Fruit fly (Drosophila melanogaster) whole organism, embryonic: ENCODE measurements around the gene Dis3.

Experiments
- B-H2 ChIP-seq: fragments of 200-800 bp; sonication (Bioruptor generic); optimal IDR thresholded peaks from 2 replicates; lab custom pipeline; 2018; ENCODE audit warnings: missing biosample characterization, mild to moderate bottlenecking, missing genetic modification characterization
- CG12071 ChIP-seq: fragments of 200-800 bp; sonication (Bioruptor generic); optimal IDR thresholded peaks from 3 replicates; lab custom pipeline; 2018; ENCODE audit warnings: missing biosample characterization, mild to moderate bottlenecking, missing genetic modification characterization
- CG12155 ChIP-seq: fragments of 200-800 bp; sonication (Bioruptor generic); optimal IDR thresholded peaks from 3 replicates; lab custom pipeline; 2016; ENCODE audit warnings: missing biosample characterization, missing genetic modification characterization
- CG14441 ChIP-seq: fragments of 200-800 bp; sonication (Bioruptor generic); IDR thresholded peaks from 2 replicates; pipeline ENCODE4 v1.3.6; 2022; ENCODE audit warnings: missing biosample characterization, missing genetic modification characterization
- CG15601 ChIP-seq: fragments of 200-800 bp; sonication (Bioruptor generic); optimal IDR thresholded peaks from 3 replicates; lab custom pipeline; 2019; ENCODE audit warnings: missing biosample characterization, mild to moderate bottlenecking, missing genetic modification characterization, moderate library complexity
- CG15696 ChIP-seq: fragments of 200-800 bp; sonication (Bioruptor generic); optimal IDR thresholded peaks from 2 replicates; lab custom pipeline; 2019; ENCODE audit warnings: missing biosample characterization, mild to moderate bottlenecking, missing genetic modification characterization, moderate library complexity
- CG2712 ChIP-seq: fragments of 200-800 bp; optimal IDR thresholded peaks from 3 replicates; lab custom pipeline; 2019; ENCODE audit warnings: missing biosample characterization, mild to moderate bottlenecking, missing genetic modification characterization, moderate library complexity
- CG30403 ChIP-seq: fragments of 200-800 bp; sonication (Bioruptor generic); optimal IDR thresholded peaks from 3 replicates; lab custom pipeline; 2016; ENCODE audit warnings: missing biosample characterization, missing genetic modification characterization
- CG34422 ChIP-seq: fragments of 200-800 bp; sonication (Bioruptor generic); IDR thresholded peaks from 3 replicates; pipeline ENCODE4 v1.3.6; 2022; ENCODE audit warnings: missing biosample characterization, missing genetic modification characterization
- CG4282 ChIP-seq: fragments of 200-800 bp; sonication (Bioruptor generic); optimal IDR thresholded peaks from 2 replicates; lab custom pipeline; 2016; ENCODE audit warnings: missing biosample characterization, missing genetic modification characterization
- CG5180 ChIP-seq: fragments of 200-800 bp; sonication (Bioruptor generic); optimal IDR thresholded peaks from 3 replicates; lab custom pipeline; 2017; ENCODE audit warnings: missing biosample characterization, missing genetic modification characterization, mild to moderate bottlenecking, moderate library complexity, missing genetic modification reagents
- CG5953 ChIP-seq: fragments of 200-800 bp; sonication (Bioruptor generic); IDR thresholded peaks from 2 replicates; pipeline ENCODE4 v1.3.6; 2022; ENCODE audit warnings: missing biosample characterization, missing genetic modification characterization
- CG7271 ChIP-seq: fragments of 200-800 bp; sonication (Bioruptor generic); optimal IDR thresholded peaks from 2 replicates; lab custom pipeline; 2018; ENCODE audit warnings: missing biosample characterization, mild to moderate bottlenecking, missing genetic modification characterization, moderate library complexity
- CG7745 ChIP-seq: fragments of 200-800 bp; sonication (Bioruptor generic); optimal IDR thresholded peaks from 2 replicates; lab custom pipeline; 2018; ENCODE audit warnings: missing biosample characterization, mild to moderate bottlenecking, missing genetic modification characterization, moderate library complexity
- CG8924 ChIP-seq: fragments of 200-800 bp; optimal IDR thresholded peaks from 3 replicates; lab custom pipeline; 2019; ENCODE audit warnings: missing biosample characterization, mild to moderate bottlenecking, missing genetic modification characterization, moderate library complexity
- CG9876 ChIP-seq: fragments of 200-800 bp; sonication (Bioruptor generic); optimal IDR thresholded peaks from 2 replicates; lab custom pipeline; 2016; ENCODE audit warnings: missing biosample characterization, missing genetic modification characterization
- Dad ChIP-seq: fragments of 200-800 bp; sonication (Bioruptor generic); optimal IDR thresholded peaks from 3 replicates; lab custom pipeline; 2016; ENCODE audit warnings: missing biosample characterization, missing genetic modification characterization
- Dek ChIP-seq: fragments of 200-800 bp; sonication (Bioruptor generic); optimal IDR thresholded peaks from 3 replicates; lab custom pipeline; 2019; ENCODE audit warnings: missing biosample characterization, mild to moderate bottlenecking, missing genetic modification characterization, moderate library complexity
- Eip74EF ChIP-seq, 2 experiments: fragments of 200-800 bp in 1 of 2; fragments of >200 bp in 1 of 2; sonication (Bioruptor generic) in 1 of 2; optimal IDR thresholded peaks; 2 replicates each; lab custom pipeline; 2017 to 2019; ENCODE audit warnings: missing biosample characterization in 2 of 2, missing genetic modification characterization in 2 of 2, mild to moderate bottlenecking in 1 of 2, moderate library complexity in 1 of 2
- HLH4C ChIP-seq: fragments of 200-800 bp; sonication (Bioruptor generic); IDR thresholded peaks from 3 replicates; pipeline ENCODE4 v1.3.6; 2022; ENCODE audit warnings: missing biosample characterization, missing genetic modification characterization; ENCODE audit not compliant: partially characterized antibody
- Hr3 ChIP-seq: fragments of 200-800 bp; sonication (Bioruptor generic); optimal IDR thresholded peaks from 3 replicates; lab custom pipeline; 2016; ENCODE audit warnings: missing biosample characterization, missing genetic modification characterization
- Hr51 ChIP-seq, 2 experiments: fragments of 200-800 bp; sonication (Bioruptor generic); optimal IDR thresholded peaks; 2 replicates in 1 of 2; 3 replicates in 1 of 2; lab custom pipeline; 2016 to 2018; ENCODE audit warnings: missing biosample characterization in 2 of 2, missing genetic modification characterization in 2 of 2, mild to moderate bottlenecking in 1 of 2, moderate library complexity in 1 of 2
- Hsf ChIP-seq: fragments of 200-800 bp; sonication (Bioruptor generic); optimal IDR thresholded peaks from 3 replicates; lab custom pipeline; 2016; ENCODE audit warnings: missing biosample characterization, missing genetic modification characterization
- Kr ChIP-seq: fragments of 200-800 bp; sonication (Bioruptor generic); optimal IDR thresholded peaks from 2 replicates; lab custom pipeline; 2017; ENCODE audit warnings: missing biosample characterization, mild to moderate bottlenecking, missing genetic modification characterization
- Nf-YB ChIP-seq: fragments of 200-800 bp; sonication (Bioruptor generic); optimal IDR thresholded peaks from 3 replicates; lab custom pipeline; 2019; ENCODE audit warnings: missing biosample characterization, mild to moderate bottlenecking, missing genetic modification characterization, moderate library complexity
- Nf-YC ChIP-seq: fragments of 200-800 bp; optimal IDR thresholded peaks from 3 replicates; lab custom pipeline; 2019; ENCODE audit warnings: missing biosample characterization, mild to moderate bottlenecking, missing genetic modification characterization, moderate library complexity
- Optix ChIP-seq: fragments of 200-800 bp; sonication (Bioruptor generic); IDR thresholded peaks from 3 replicates; pipeline ENCODE4 v1.3.6; 2022; ENCODE audit warnings: missing biosample characterization, missing genetic modification characterization
- Sox100B ChIP-seq: fragments of 200-800 bp; sonication (Bioruptor generic); optimal IDR thresholded peaks from 3 replicates; lab custom pipeline; 2018; ENCODE audit warnings: missing biosample characterization, mild to moderate bottlenecking, missing genetic modification characterization
- amos ChIP-seq: fragments of 200-800 bp; sonication (Bioruptor generic); IDR thresholded peaks from 2 replicates; pipeline ENCODE4 v1.3.6; 2022; ENCODE audit warnings: missing biosample characterization, missing genetic modification characterization; ENCODE audit not compliant: partially characterized antibody
- aop ChIP-seq: fragments of 200-800 bp; sonication (Bioruptor generic); IDR thresholded peaks from 2 replicates; pipeline ENCODE4 v1.3.6; 2022; ENCODE audit warnings: missing biosample characterization, missing genetic modification characterization
- bigmax ChIP-seq: fragments of 200-800 bp; sonication (Bioruptor generic); optimal IDR thresholded peaks from 2 replicates; lab custom pipeline; 2018; ENCODE audit warnings: missing biosample characterization, mild to moderate bottlenecking, missing genetic modification characterization
- btn ChIP-seq: fragments of 200-800 bp; sonication (Bioruptor generic); optimal IDR thresholded peaks from 2 replicates; lab custom pipeline; 2016; ENCODE audit warnings: missing biosample characterization, missing genetic modification characterization
- caup ChIP-seq: fragments of 200-800 bp; sonication (Bioruptor generic); optimal IDR thresholded peaks from 3 replicates; lab custom pipeline; 2017; ENCODE audit warnings: missing biosample characterization, mild to moderate bottlenecking, missing genetic modification characterization, moderate library complexity; ENCODE audit not compliant: severe bottlenecking
- chif ChIP-seq, 2 experiments: fragments of 200-800 bp; sonication (Bioruptor generic); optimal IDR thresholded peaks; 3 replicates each; lab custom pipeline; 2016; ENCODE audit warnings: missing biosample characterization in 2 of 2, missing genetic modification characterization in 2 of 2
- crc ChIP-seq: fragments of 200-800 bp; sonication (Bioruptor generic); optimal IDR thresholded peaks from 2 replicates; lab custom pipeline; 2016; ENCODE audit warnings: missing biosample characterization, missing genetic modification characterization
- crp ChIP-seq, 2 experiments: fragments of 200-800 bp; sonication (Bioruptor generic); optimal IDR thresholded peaks; 2 replicates in 1 of 2; 3 replicates in 1 of 2; lab custom pipeline; 2017; ENCODE audit warnings: missing biosample characterization in 2 of 2, missing genetic modification characterization in 2 of 2, mild to moderate bottlenecking in 1 of 2, moderate library complexity in 1 of 2
- eyg ChIP-seq: fragments of 200-800 bp; sonication (Bioruptor generic); optimal IDR thresholded peaks from 3 replicates; lab custom pipeline; 2016; ENCODE audit warnings: missing biosample characterization, missing genetic modification characterization
- ftz-f1 ChIP-seq: fragments of 200-800 bp; sonication (Bioruptor generic); optimal IDR thresholded peaks from 2 replicates; lab custom pipeline; 2016; ENCODE audit warnings: missing biosample characterization, missing genetic modification characterization
- gsb ChIP-seq: fragments of 200-800 bp; sonication (Bioruptor generic); IDR thresholded peaks from 2 replicates; pipeline ENCODE4 v1.3.6; 2022; ENCODE audit warnings: missing biosample characterization, missing genetic modification characterization
- ham ChIP-seq: fragments of 200-800 bp; sonication (Bioruptor generic); IDR thresholded peaks from 2 replicates; pipeline ENCODE4 v1.3.6; 2022; ENCODE audit warnings: missing biosample characterization, missing genetic modification characterization
- jing ChIP-seq: fragments of 200-800 bp; sonication (Bioruptor generic); optimal IDR thresholded peaks from 2 replicates; lab custom pipeline; 2018; ENCODE audit warnings: missing biosample characterization, mild to moderate bottlenecking, missing genetic modification characterization
- klu ChIP-seq: fragments of 200-800 bp; sonication (Bioruptor generic); IDR thresholded peaks from 2 replicates; pipeline ENCODE4 v1.3.6; 2022; ENCODE audit warnings: missing biosample characterization, missing genetic modification characterization
- phol ChIP-seq: fragments of 200-800 bp; sonication (Bioruptor generic); optimal IDR thresholded peaks from 3 replicates; lab custom pipeline; 2018; ENCODE audit warnings: missing biosample characterization, mild to moderate bottlenecking, missing genetic modification characterization, moderate library complexity
- ranshi ChIP-seq: fragments of 200-800 bp; sonication (Bioruptor generic); IDR thresholded peaks from 2 replicates; pipeline ENCODE4 v1.3.6; 2022; ENCODE audit warnings: missing biosample characterization, missing genetic modification characterization
- sd ChIP-seq: fragments of 200-800 bp; sonication (Bioruptor generic); optimal IDR thresholded peaks from 3 replicates; lab custom pipeline; 2018; ENCODE audit warnings: missing biosample characterization, mild to moderate bottlenecking, missing genetic modification characterization, moderate library complexity
- shn ChIP-seq: fragments of 200-800 bp; sonication (Bioruptor generic); optimal IDR thresholded peaks from 3 replicates; lab custom pipeline; 2016; ENCODE audit warnings: missing biosample characterization, missing genetic modification characterization
- trem ChIP-seq: fragments of 200-800 bp; optimal IDR thresholded peaks from 3 replicates; lab custom pipeline; 2019; ENCODE audit warnings: missing biosample characterization, mild to moderate bottlenecking, missing genetic modification characterization, moderate library complexity
- wdn ChIP-seq: fragments of 200-800 bp; sonication (Bioruptor generic); IDR thresholded peaks from 2 replicates; pipeline ENCODE4 v1.3.6; 2022; ENCODE audit warnings: missing biosample characterization, missing genetic modification characterization

The Dis3 gene

DNA sequence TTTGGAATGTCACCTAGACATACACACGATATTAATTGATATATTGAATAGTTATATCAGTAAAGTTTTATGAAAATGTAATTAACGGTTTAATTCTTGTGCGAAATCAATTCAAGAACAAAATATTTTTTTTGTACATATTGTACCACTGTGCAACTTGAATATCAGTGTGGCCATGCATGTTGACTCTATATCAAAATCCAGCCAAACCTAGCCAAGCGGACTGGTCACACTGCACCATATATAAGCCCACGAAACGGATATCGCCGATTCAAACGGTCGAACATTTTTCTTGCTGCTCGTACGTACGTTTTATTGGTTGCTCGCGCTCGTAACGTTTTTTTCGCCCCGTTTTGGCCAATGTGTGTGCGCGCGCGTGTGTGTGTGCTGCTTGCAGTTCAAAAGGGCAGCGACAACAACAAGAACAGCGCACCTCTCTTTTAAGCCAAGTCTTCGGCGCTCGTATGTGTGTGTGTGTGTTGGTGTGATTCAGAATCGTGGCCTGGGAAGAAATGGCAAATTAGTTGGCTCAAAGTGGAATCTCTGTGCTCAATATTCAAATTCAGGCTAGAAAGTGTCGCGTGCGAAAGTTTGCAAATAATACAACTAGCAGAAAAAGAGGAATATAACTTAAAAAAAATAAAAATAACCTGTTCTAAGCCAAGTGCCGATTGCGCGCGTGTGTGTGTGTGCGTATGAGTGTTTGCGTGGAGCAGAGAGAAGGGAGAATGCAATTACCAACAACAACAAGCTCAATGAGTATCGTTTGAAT, 38.3 kb upstream of the Dis3 start, which contains the start of gene crb (continued):
- peak; percentile 59; the same call in 1 of the 2 replicates for TF ChIP-seq ranshi (GFP tag; lab: Robert Waterston, UW)
- TF ChIP-seq CG15696 (tag; lab: Kevin White, UChicago): peak; percentile 4
- TF ChIP-seq CG5953 (GFP tag; lab: Robert Waterston, UW): 0 out of 2 replicates have a peak, but pooled peaks have one; percentile 32
- TF ChIP-seq CG5180: peak; percentile 54
- peak; percentile 34 for TF ChIP-seq shn (GFP tag; lab: Kevin White, UChicago)
- no peak for TF ChIP-seq btn
- TF ChIP-seq eyg (GFP tag; lab: Kevin White, UChicago): peak; percentile 2
- TF ChIP-seq Nf-YC: peak; percentile 49
- no peak for TF ChIP-seq Kr (GFP tag; lab: Kevin White, UChicago)
- TF ChIP-seq crp (GFP tag; optimal IDR thresholded peaks at IDR 0.05; lab: Kevin White, UChicago): peak in 1 of 2 experiments; percentile 16
- no peak for TF ChIP-seq CG9876 (GFP tag; lab: Kevin White, UChicago)
- peak; percentile 40; the same call in 1 of the 2 replicates for TF ChIP-seq CG14441 (GFP tag; lab: Robert Waterston, UW)
- TF ChIP-seq CG12155 (GFP tag; lab: Kevin White, UChicago): peak; percentile 28
- peak; percentile 63 for TF ChIP-seq amos
- TF ChIP-seq trem: peak; percentile 52
- TF ChIP-seq Hsf (GFP tag; lab: Kevin White, UChicago): peak; percentile 50
- peak; percentile 54 for TF ChIP-seq CG30403 (GFP tag; lab: Kevin White, UChicago)
- no peak for TF ChIP-seq CG7745 (tag; lab: Kevin White, UChicago)
- TF ChIP-seq chif (GFP tag; optimal IDR thresholded peaks at IDR 0.05; lab: Kevin White, UChicago): peak; percentile 14 to 32
- peak; percentile 94 for TF ChIP-seq CG4282
- TF ChIP-seq Eip74EF (GFP tag; optimal IDR thresholded peaks at IDR 0.05; lab: Kevin White, UChicago): peak in 1 of 2 experiments; percentile 39
- TF ChIP-seq bigmax (GFP tag; lab: Kevin White, UChicago): peak; percentile 5
- no peak for TF ChIP-seq wdn
- TF ChIP-seq crc (GFP tag; lab: Kevin White, UChicago): no peak
- peak; percentile 35 for TF ChIP-seq phol (tag; lab: Kevin White, UChicago)
- peak; percentile 40 for TF ChIP-seq CG15601 (tag; lab: Kevin White, UChicago)
- TF ChIP-seq CG8924 (tag; lab: Kevin White, UChicago): peak; percentile 33
- TF ChIP-seq CG2712 (tag; lab: Kevin White, UChicago): peak; percentile 60
- no peak for TF ChIP-seq Optix
- TF ChIP-seq Hr51 (GFP tag; optimal IDR thresholded peaks at IDR 0.05; lab: Kevin White, UChicago): peak; percentile 47 to 71
- TF ChIP-seq aop (GFP tag; lab: Robert Waterston, UW): no peak
- TF ChIP-seq CG34422 (GFP tag; lab: Robert Waterston, UW): no peak; the same call in 1 of the 3 replicates
- TF ChIP-seq klu (GFP tag; lab: Robert Waterston, UW): no peak
- peak; percentile 73 for TF ChIP-seq B-H2 (GFP tag; lab: Kevin White, UChicago)
- peak; percentile 54 for TF ChIP-seq Dek (tag; lab: Kevin White, UChicago)
- 0 out of 2 replicates have a peak, but pooled peaks have one; percentile 13 for TF ChIP-seq gsb (GFP tag; lab: Robert Waterston, UW)
- peak; percentile 45 for TF ChIP-seq ftz-f1
- TF ChIP-seq ham (GFP tag; lab: Robert Waterston, UW): no peak
- peak; percentile 44 for TF ChIP-seq Dad (GFP tag; lab: Kevin White, UChicago)
- peak; percentile 67 for TF ChIP-seq caup
- TF ChIP-seq HLH4C (GFP tag; lab: Robert Waterston, UW): 0 out of 3 replicates have a peak, but pooled peaks have one; percentile 7
- peak; percentile 30 for TF ChIP-seq Sox100B (GFP tag; lab: Kevin White, UChicago)
- TF ChIP-seq jing: no peak
- TF ChIP-seq CG7271: no peak
- peak; percentile 55 for TF ChIP-seq CG12071 (GFP tag; lab: Kevin White, UChicago)
- TF ChIP-seq Hr3 (GFP tag; lab: Kevin White, UChicago): peak; percentile 36
- peak; percentile 56 for TF ChIP-seq sd (tag; lab: Kevin White, UChicago)
- TF ChIP-seq Nf-YB (GFP tag; lab: Kevin White, UChicago): peak; percentile 25
